Worm (Caenorhabditis elegans): ENCODE results near the gene T06E8.2.
"Not testable (repeated sequence)": the region's sequence is repeated elsewhere in the genome, so short reads cannot be mapped to it uniquely, and the experiment has no call there.

DNA sequence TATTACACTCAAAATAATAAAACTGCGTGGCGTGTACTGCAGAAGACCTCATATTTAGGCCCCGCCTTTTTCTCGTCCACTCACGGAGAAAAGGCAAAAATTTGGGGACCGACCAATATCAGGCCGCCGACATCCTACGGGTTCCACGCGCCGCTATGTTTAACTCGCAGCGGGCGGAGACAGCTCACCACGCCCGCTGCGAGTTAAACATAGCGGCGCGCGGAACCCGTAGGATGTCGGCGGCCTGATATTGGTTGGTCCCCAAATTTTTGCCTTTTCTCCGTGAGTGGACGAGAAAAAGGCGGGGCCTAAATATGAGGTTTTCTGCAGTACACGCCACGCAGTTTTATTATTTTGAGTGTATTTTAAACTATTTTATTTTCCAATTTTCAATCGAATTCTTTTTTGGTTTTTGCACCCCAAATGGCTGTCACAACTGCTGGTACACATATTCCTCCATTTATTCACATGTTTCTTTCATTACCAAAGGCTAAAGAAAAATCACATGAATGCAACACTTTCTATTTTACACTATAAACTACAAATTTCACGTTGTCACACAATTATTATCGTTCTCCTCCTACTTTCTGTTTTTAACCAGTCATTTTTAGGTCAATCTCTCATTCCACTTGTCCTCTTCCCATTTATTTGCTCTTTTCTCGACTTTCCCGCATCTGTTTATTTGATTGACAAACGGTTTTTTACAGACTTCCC is 32.0 kb downstream of the T06E8.2 start, which contains the start of gene uda-1:
- TF ChIP-seq hnd-1 (tag; optimal IDR thresholded peaks at IDR 0.05); ama-1 (optimal IDR thresholded peaks at IDR 0.05): not testable (repeated sequence)

Measured in whole organism, early embryonic.